Worm (Caenorhabditis elegans) whole organism, midembryonic: ENCODE measurements around the gene T21D12.11.

Experiments used
- T22C8.4 ChIP-seq: fragments of 200-800 bp; sonication (Bioruptor generic); IDR thresholded peaks from 2 replicates; pipeline ENCODE4 v1.3.6; 2022; ENCODE audit warnings: missing genetic modification characterization, missing compliant biosample characterization
- med-1 ChIP-seq: sonication (generic microtip); optimal IDR thresholded peaks from 2 replicates; lab custom pipeline; 2017; ENCODE audit warnings: missing genetic modification characterization, mild to moderate bottlenecking, missing compliant biosample characterization, antibody characterized with exemption, missing genetic modification reagents; ENCODE audit not compliant: insufficient read depth
- ztf-23 ChIP-seq: fragments of 200-800 bp; sonication (Bioruptor generic); IDR thresholded peaks from 2 replicates; pipeline ENCODE4 v1.3.6; 2022; ENCODE audit warnings: missing genetic modification reagents, missing genetic modification characterization, missing compliant biosample characterization

- TF ChIP-seq ztf-23 (GFP tag; lab: Robert Waterston, UW) (no peak), T22C8.4 (GFP tag; lab: Robert Waterston, UW) (no peak), med-1 (no peak)
Observed at ce11 chrIV:320380-320779, 51.2 kb downstream of the T21D12.11 start, which contains the start of gene dsc-4.
